Fruit fly (Drosophila melanogaster) S2 (cell line): ENCODE measurements around the gene CG33995.

Source experiments
- CG8478 ChIP-seq: fragments of >200 bp; optimal IDR thresholded peaks from 2 replicates; lab custom pipeline; 2018
- CTCF ChIP-seq, 2 experiments: fragments of >200 bp; optimal IDR thresholded peaks; 2 replicates each; lab custom pipeline; 2018

- no peak for TF ChIP-seq CG8478 (lab: Kevin White, UChicago)
- TF ChIP-seq CTCF (optimal IDR thresholded peaks at IDR 0.05; lab: Kevin White, UChicago) = no peak
Measured at dm6 chr2L:5052994-5053393, 9.9 kb downstream of the CG33995 start, which contains the start of gene eIF3h.
